Worm (Caenorhabditis elegans) whole organism, L1 larva: Measurements from ENCODE around the gene srsx-6.

Source experiments
- C04F5.9 ChIP-seq: sonication (generic microtip); optimal IDR thresholded peaks from 2 replicates; lab custom pipeline; 2016; ENCODE audit warnings: missing genetic modification characterization, missing compliant biosample characterization
- C34B4.2 ChIP-seq: sonication (generic microtip); optimal IDR thresholded peaks from 2 replicates; lab custom pipeline; 2017; ENCODE audit warnings: mild to moderate bottlenecking, missing genetic modification characterization, missing compliant biosample characterization
- Y116A8C.19 ChIP-seq: sonication (generic microtip); optimal IDR thresholded peaks from 2 replicates; lab custom pipeline; 2016; ENCODE audit warnings: missing compliant biosample characterization, missing genetic modification characterization, borderline replicate concordance
- alr-1 ChIP-seq: fragments of 200-800 bp; sonication (Bioruptor generic); optimal IDR thresholded peaks from 2 replicates; lab custom pipeline; 2018; ENCODE audit warnings: borderline replicate concordance, mild to moderate bottlenecking, missing genetic modification characterization, missing compliant biosample characterization
- aly-2 ChIP-seq: fragments of 150-350 bp; optimal IDR thresholded peaks from 2 replicates; lab custom pipeline; 2014; ENCODE audit warnings: missing biosample characterization, missing genetic modification characterization
- ama-1 ChIP-seq: fragments of 150-350 bp; optimal IDR thresholded peaks from 2 replicates; lab custom pipeline; 2014
- lin-13 ChIP-seq: fragments of 150-350 bp; optimal IDR thresholded peaks from 2 replicates; lab custom pipeline; 2014; ENCODE audit warnings: missing biosample characterization, missing genetic modification reagents, missing genetic modification characterization
- pag-3 ChIP-seq: sonication (generic microtip); optimal IDR thresholded peaks from 2 replicates; lab custom pipeline; 2017; ENCODE audit warnings: missing genetic modification characterization, mild to moderate bottlenecking, missing compliant biosample characterization, antibody characterized with exemption, borderline replicate concordance; ENCODE audit not compliant: insufficient read depth
- pqm-1 ChIP-seq: sonication (generic microtip); optimal IDR thresholded peaks from 3 replicates; lab custom pipeline; 2017; ENCODE audit warnings: missing biosample characterization, missing genetic modification characterization
- unc-62 ChIP-seq: fragments of 150-350 bp; optimal IDR thresholded peaks from 2 replicates; lab custom pipeline; 2014; ENCODE audit warnings: missing biosample characterization, missing genetic modification reagents, missing genetic modification characterization
- ztf-4 ChIP-seq: fragments of 150-350 bp; optimal IDR thresholded peaks from 2 replicates; lab custom pipeline; 2014; ENCODE audit warnings: missing biosample characterization, missing genetic modification characterization

DNA sequence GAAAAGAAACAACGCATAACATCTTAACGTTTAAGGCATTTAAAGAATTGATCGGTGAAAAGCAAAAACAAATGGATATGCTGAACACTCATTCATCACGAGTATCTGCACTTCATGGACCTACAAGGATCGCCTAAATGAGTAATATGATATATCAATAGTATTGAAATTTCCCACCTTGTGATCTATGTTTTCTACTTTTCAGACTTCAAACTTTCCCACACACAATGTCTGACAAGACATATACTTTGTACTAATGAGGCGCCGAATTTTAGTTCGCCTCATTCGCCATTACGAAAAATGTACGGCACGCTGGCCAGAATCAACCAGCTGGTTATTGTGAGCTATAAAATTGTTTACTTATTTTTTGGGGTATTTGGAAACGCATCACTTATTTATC lies at the start of gene srsx-6:
- TF ChIP-seq pag-3 (tag; lab: Kevin White, UChicago) (no peak), pqm-1 (tag; lab: Kevin White, UChicago) (no peak), aly-2 (tag; lab: Kevin White, UChicago) (no peak), lin-13 (GFP tag; lab: Kevin White, UChicago) (no peak), unc-62 (GFP tag; lab: Kevin White, UChicago) (no peak), Y116A8C.19 (tag; lab: Kevin White, UChicago) (no peak), C04F5.9 (no peak), C34B4.2 (tag; lab: Kevin White, UChicago) (no peak), ama-1 (lab: Kevin White, UChicago) (no peak), alr-1 (tag; lab: Kevin White, UChicago) (no peak), ztf-4 (tag; lab: Kevin White, UChicago) (no peak)
